Fruit fly (Drosophila melanogaster) whole organism, embryonic: ENCODE data around the gene bsk.

Experiments
- BEAF-32 ChIP-seq: fragments of 200-800 bp; sonication (Bioruptor generic); optimal IDR thresholded peaks from 3 replicates; lab custom pipeline; 2017; ENCODE audit warnings: missing biosample characterization, missing genetic modification characterization, mild to moderate bottlenecking, moderate library complexity, missing genetic modification reagents
- Bgb ChIP-seq: fragments of 200-800 bp; sonication (Bioruptor generic); IDR thresholded peaks from 2 replicates; pipeline ENCODE4 v1.3.6; 2022; ENCODE audit warnings: missing biosample characterization, missing genetic modification characterization; ENCODE audit not compliant: partially characterized antibody
- BtbVII ChIP-seq: fragments of 200-800 bp; sonication (Bioruptor generic); optimal IDR thresholded peaks from 3 replicates; lab custom pipeline; 2017; ENCODE audit warnings: missing biosample characterization, mild to moderate bottlenecking, missing genetic modification characterization
- CG10462 ChIP-seq: fragments of 200-800 bp; sonication (Bioruptor generic); optimal IDR thresholded peaks from 2 replicates; lab custom pipeline; 2016; ENCODE audit warnings: missing biosample characterization, missing genetic modification characterization
- CG10979 ChIP-seq: fragments of 200-800 bp; sonication (Bioruptor generic); optimal IDR thresholded peaks from 2 replicates; lab custom pipeline; 2018; ENCODE audit warnings: missing biosample characterization, mild to moderate bottlenecking, missing genetic modification characterization, moderate library complexity
- CG12155 ChIP-seq: fragments of 200-800 bp; sonication (Bioruptor generic); optimal IDR thresholded peaks from 3 replicates; lab custom pipeline; 2016; ENCODE audit warnings: missing biosample characterization, missing genetic modification characterization
- CG12236 ChIP-seq: fragments of 200-800 bp; sonication (Bioruptor generic); optimal IDR thresholded peaks from 2 replicates; lab custom pipeline; 2016; ENCODE audit warnings: missing biosample characterization, missing genetic modification characterization
- CG14860 ChIP-seq: fragments of 200-800 bp; sonication (Bioruptor generic); IDR thresholded peaks from 3 replicates; pipeline ENCODE4 v1.3.6; 2022; ENCODE audit warnings: missing biosample characterization, missing genetic modification characterization; ENCODE audit not compliant: partially characterized antibody
- CG1603 ChIP-seq: fragments of 200-800 bp; sonication (Bioruptor generic); optimal IDR thresholded peaks from 2 replicates; lab custom pipeline; 2019; ENCODE audit warnings: missing biosample characterization, mild to moderate bottlenecking, missing genetic modification characterization, moderate library complexity
- CG16813 ChIP-seq: fragments of 200-800 bp; sonication (Bioruptor generic); IDR thresholded peaks from 3 replicates; pipeline ENCODE4 v1.3.6; 2022; ENCODE audit warnings: missing biosample characterization, missing genetic modification characterization; ENCODE audit not compliant: partially characterized antibody
- CG17829 ChIP-seq: fragments of 200-800 bp; optimal IDR thresholded peaks from 2 replicates; lab custom pipeline; 2019; ENCODE audit warnings: missing biosample characterization, mild to moderate bottlenecking, missing genetic modification characterization, moderate library complexity
- CG17912 ChIP-seq: fragments of 200-800 bp; sonication (Bioruptor generic); optimal IDR thresholded peaks from 2 replicates; lab custom pipeline; 2018; ENCODE audit warnings: missing biosample characterization, mild to moderate bottlenecking, missing genetic modification characterization
- CG18011 ChIP-seq: fragments of 200-800 bp; sonication (Bioruptor generic); optimal IDR thresholded peaks from 2 replicates; lab custom pipeline; 2017; ENCODE audit warnings: missing biosample characterization, missing genetic modification characterization, mild to moderate bottlenecking, moderate library complexity, missing genotype
- CG31365 ChIP-seq: fragments of 200-800 bp; sonication (Bioruptor generic); optimal IDR thresholded peaks from 2 replicates; lab custom pipeline; 2018; ENCODE audit warnings: missing biosample characterization, mild to moderate bottlenecking, missing genetic modification characterization
- CG33213 ChIP-seq: fragments of 200-800 bp; sonication (Bioruptor generic); optimal IDR thresholded peaks from 3 replicates; lab custom pipeline; 2016; ENCODE audit warnings: missing biosample characterization, missing genetic modification characterization
- CG33557 ChIP-seq: fragments of 200-800 bp; sonication (Bioruptor generic); optimal IDR thresholded peaks from 2 replicates; lab custom pipeline; 2019; ENCODE audit warnings: missing biosample characterization, mild to moderate bottlenecking, missing genetic modification characterization, moderate library complexity
- CG4820 ChIP-seq: fragments of 200-800 bp; sonication (Bioruptor generic); optimal IDR thresholded peaks from 3 replicates; lab custom pipeline; 2016; ENCODE audit warnings: missing biosample characterization, missing genetic modification characterization
- CG6654 ChIP-seq: fragments of 200-800 bp; sonication (Bioruptor generic); optimal IDR thresholded peaks from 2 replicates; lab custom pipeline; 2017; ENCODE audit warnings: missing biosample characterization, mild to moderate bottlenecking, missing genetic modification characterization
- CG7839 ChIP-seq: fragments of 200-800 bp; sonication (Bioruptor generic); optimal IDR thresholded peaks from 3 replicates; lab custom pipeline; 2018; ENCODE audit warnings: missing biosample characterization, mild to moderate bottlenecking, missing genetic modification characterization, moderate library complexity
- CG8924 ChIP-seq: fragments of 200-800 bp; optimal IDR thresholded peaks from 3 replicates; lab custom pipeline; 2019; ENCODE audit warnings: missing biosample characterization, mild to moderate bottlenecking, missing genetic modification characterization, moderate library complexity
- CTCF ChIP-seq: fragments of 200-800 bp; sonication (Bioruptor generic); optimal IDR thresholded peaks from 2 replicates; lab custom pipeline; 2017; ENCODE audit warnings: missing biosample characterization, mild to moderate bottlenecking, missing genetic modification characterization, moderate library complexity
- CoRest ChIP-seq: fragments of 200-800 bp; sonication (Bioruptor generic); optimal IDR thresholded peaks from 3 replicates; lab custom pipeline; 2018; ENCODE audit warnings: missing biosample characterization, mild to moderate bottlenecking, missing genetic modification characterization, moderate library complexity
- D19A ChIP-seq: fragments of 200-800 bp; optimal IDR thresholded peaks from 3 replicates; lab custom pipeline; 2019; ENCODE audit warnings: missing biosample characterization, mild to moderate bottlenecking, missing genetic modification characterization, moderate library complexity
- Eip74EF ChIP-seq, 2 experiments: fragments of 200-800 bp in 1 of 2; fragments of >200 bp in 1 of 2; sonication (Bioruptor generic) in 1 of 2; optimal IDR thresholded peaks; 2 replicates each; lab custom pipeline; 2017 to 2019; ENCODE audit warnings: missing biosample characterization in 2 of 2, missing genetic modification characterization in 2 of 2, mild to moderate bottlenecking in 1 of 2, moderate library complexity in 1 of 2
- Elba2 ChIP-seq: fragments of 200-800 bp; sonication (Bioruptor generic); optimal IDR thresholded peaks from 3 replicates; lab custom pipeline; 2016; ENCODE audit warnings: missing biosample characterization, missing genetic modification characterization
- Ets97D ChIP-seq: fragments of 200-800 bp; sonication (Bioruptor generic); optimal IDR thresholded peaks from 3 replicates; lab custom pipeline; 2016; ENCODE audit warnings: missing biosample characterization, missing genetic modification characterization
- HLH4C ChIP-seq: fragments of 200-800 bp; sonication (Bioruptor generic); IDR thresholded peaks from 3 replicates; pipeline ENCODE4 v1.3.6; 2022; ENCODE audit warnings: missing biosample characterization, missing genetic modification characterization; ENCODE audit not compliant: partially characterized antibody
- HmgZ ChIP-seq: fragments of 200-800 bp; sonication (Bioruptor generic); optimal IDR thresholded peaks from 2 replicates; lab custom pipeline; 2018; ENCODE audit warnings: missing biosample characterization, mild to moderate bottlenecking, missing genetic modification characterization
- NfI ChIP-seq: fragments of 200-800 bp; sonication (Bioruptor generic); optimal IDR thresholded peaks from 3 replicates; lab custom pipeline; 2018; ENCODE audit warnings: missing biosample characterization, mild to moderate bottlenecking, missing genetic modification characterization, moderate library complexity
- Oaz ChIP-seq: fragments of 200-800 bp; sonication (Bioruptor generic); IDR thresholded peaks from 2 replicates; pipeline ENCODE4 v1.3.6; 2022; ENCODE audit warnings: missing biosample characterization, missing genetic modification characterization
- Opbp ChIP-seq: fragments of 200-800 bp; sonication (Bioruptor generic); IDR thresholded peaks from 3 replicates; pipeline ENCODE4 v1.3.6; 2022; ENCODE audit warnings: missing biosample characterization, missing genetic modification characterization; ENCODE audit not compliant: partially characterized antibody
- Pdp1 ChIP-seq, 2 experiments: fragments of 200-800 bp; sonication (Bioruptor generic); optimal IDR thresholded peaks; 3 replicates each; lab custom pipeline; 2016; ENCODE audit warnings: missing biosample characterization in 2 of 2, missing genetic modification characterization in 2 of 2, mild to moderate bottlenecking in 1 of 2, moderate library complexity in 1 of 2
- Scr ChIP-seq: fragments of 200-800 bp; sonication (Bioruptor generic); IDR thresholded peaks from 2 replicates; pipeline ENCODE4 v1.3.6; 2022; ENCODE audit warnings: missing biosample characterization, missing genetic modification characterization; ENCODE audit not compliant: partially characterized antibody
- YL-1 ChIP-seq: fragments of 200-800 bp; sonication (Bioruptor generic); optimal IDR thresholded peaks from 3 replicates; lab custom pipeline; 2017; ENCODE audit warnings: missing biosample characterization, mild to moderate bottlenecking, missing genetic modification characterization
- caup ChIP-seq: fragments of 200-800 bp; sonication (Bioruptor generic); optimal IDR thresholded peaks from 3 replicates; lab custom pipeline; 2017; ENCODE audit warnings: missing biosample characterization, mild to moderate bottlenecking, missing genetic modification characterization, moderate library complexity; ENCODE audit not compliant: severe bottlenecking
- dpn ChIP-seq, 2 experiments: fragments of 200-800 bp; sonication (Bioruptor generic); optimal IDR thresholded peaks; 3 replicates each; lab custom pipeline; 2016; ENCODE audit warnings: missing biosample characterization in 2 of 2, missing genetic modification characterization in 2 of 2
- gem ChIP-seq: fragments of 200-800 bp; sonication (Bioruptor generic); optimal IDR thresholded peaks from 2 replicates; lab custom pipeline; 2019; ENCODE audit warnings: missing biosample characterization, mild to moderate bottlenecking, missing genetic modification characterization, moderate library complexity
- grau ChIP-seq: fragments of 200-800 bp; optimal IDR thresholded peaks from 3 replicates; lab custom pipeline; 2019; ENCODE audit warnings: missing biosample characterization, mild to moderate bottlenecking, missing genetic modification characterization, moderate library complexity
- hb ChIP-seq: fragments of 200-800 bp; sonication (Bioruptor generic); IDR thresholded peaks from 3 replicates; pipeline ENCODE4 v1.3.6; 2022; ENCODE audit warnings: missing biosample characterization, missing genetic modification characterization; ENCODE audit not compliant: partially characterized antibody
- inv ChIP-seq: fragments of 200-800 bp; sonication (Bioruptor generic); IDR thresholded peaks from 2 replicates; pipeline ENCODE4 v1.3.6; 2022; ENCODE audit warnings: missing biosample characterization, missing genetic modification characterization; ENCODE audit not compliant: partially characterized antibody
- jumu ChIP-seq: fragments of 200-800 bp; sonication (Bioruptor generic); optimal IDR thresholded peaks from 3 replicates; lab custom pipeline; 2016; ENCODE audit warnings: missing biosample characterization, missing genetic modification characterization
- mam ChIP-seq: fragments of 200-800 bp; sonication (Bioruptor generic); optimal IDR thresholded peaks from 3 replicates; lab custom pipeline; 2016; ENCODE audit warnings: missing biosample characterization, missing genetic modification characterization
- nerfin-2 ChIP-seq: fragments of 200-800 bp; sonication (Bioruptor generic); IDR thresholded peaks from 2 replicates; pipeline ENCODE4 v1.3.6; 2022; ENCODE audit warnings: missing biosample characterization, missing genetic modification characterization; ENCODE audit not compliant: partially characterized antibody
- row ChIP-seq: fragments of 200-800 bp; sonication (Bioruptor generic); IDR thresholded peaks from 3 replicates; pipeline ENCODE4 v1.3.6; 2022; ENCODE audit warnings: missing biosample characterization, missing genetic modification characterization
- sd ChIP-seq: fragments of 200-800 bp; sonication (Bioruptor generic); optimal IDR thresholded peaks from 3 replicates; lab custom pipeline; 2018; ENCODE audit warnings: missing biosample characterization, mild to moderate bottlenecking, missing genetic modification characterization, moderate library complexity
- sug ChIP-seq: fragments of 200-800 bp; optimal IDR thresholded peaks from 2 replicates; lab custom pipeline; 2019; ENCODE audit warnings: missing biosample characterization, mild to moderate bottlenecking, missing genetic modification characterization, moderate library complexity
- wek ChIP-seq: fragments of 200-800 bp; sonication (Bioruptor generic); optimal IDR thresholded peaks from 3 replicates; lab custom pipeline; 2018; ENCODE audit warnings: missing biosample characterization, mild to moderate bottlenecking, missing genetic modification characterization, moderate library complexity
- zen ChIP-seq: fragments of 200-800 bp; sonication (Bioruptor generic); optimal IDR thresholded peaks from 3 replicates; lab custom pipeline; 2018; ENCODE audit warnings: missing biosample characterization, mild to moderate bottlenecking, missing genetic modification characterization, moderate library complexity

bsk gene

dm6 chr2L:10298306-10298705 lies 48.0 kb upstream of the bsk start (continued):
- peak; percentile 79 for TF ChIP-seq HLH4C (GFP tag; lab: Robert Waterston, UW)
- peak; percentile 53 for TF ChIP-seq D19A (tag; lab: Kevin White, UChicago)
- TF ChIP-seq CG14860 (GFP tag; lab: Robert Waterston, UW): peak; percentile 84; the same call in 2 of the 3 replicates
- peak; percentile 29 for TF ChIP-seq CG10462 (GFP tag; lab: Kevin White, UChicago)
- peak; percentile 10 for TF ChIP-seq caup
- TF ChIP-seq BEAF-32 (GFP tag; lab: Kevin White, UChicago): peak; percentile 15
- TF ChIP-seq mam: no peak
- TF ChIP-seq inv (GFP tag; lab: Robert Waterston, UW): peak; percentile 35
- TF ChIP-seq HmgZ (tag; lab: Kevin White, UChicago): peak; percentile 67
- TF ChIP-seq row (GFP tag; lab: Robert Waterston, UW): peak; percentile 38; the same call in 1 of the 3 replicates
- peak in 1 of 2 experiments; percentile 79 for TF ChIP-seq Eip74EF (GFP tag; optimal IDR thresholded peaks at IDR 0.05; lab: Kevin White, UChicago)
- TF ChIP-seq CG18011: peak; percentile 97
- peak; percentile 95 for TF ChIP-seq sd (tag; lab: Kevin White, UChicago)
- TF ChIP-seq hb (GFP tag; lab: Robert Waterston, UW): peak; percentile 88; the same call in 2 of the 3 replicates
- peak; percentile 57 for TF ChIP-seq YL-1 (GFP tag; lab: Kevin White, UChicago)
- peak; percentile 24 for TF ChIP-seq CG7839 (tag; lab: Kevin White, UChicago)
- TF ChIP-seq CG31365: peak; percentile 98
- peak; percentile 91 for TF ChIP-seq CG16813 (GFP tag; lab: Robert Waterston, UW)
- peak; percentile 49 for TF ChIP-seq Ets97D
- TF ChIP-seq CG12236: no peak
- TF ChIP-seq CG4820 (GFP tag; lab: Kevin White, UChicago): peak; percentile 5
- TF ChIP-seq BtbVII (GFP tag; lab: Kevin White, UChicago): no peak
- peak; percentile 65 for TF ChIP-seq CG1603 (tag; lab: Kevin White, UChicago)
- TF ChIP-seq CG12155 (GFP tag; lab: Kevin White, UChicago): peak; percentile 91
- TF ChIP-seq Bgb (GFP tag; lab: Robert Waterston, UW): peak; percentile 73
- peak; percentile 61 for TF ChIP-seq CG17912
- no peak for TF ChIP-seq gem
- TF ChIP-seq jumu: peak; percentile 26
- TF ChIP-seq CG17829 (tag; lab: Kevin White, UChicago): peak; percentile 8
- TF ChIP-seq CTCF (GFP tag; lab: Kevin White, UChicago): peak; percentile 20
- peak; percentile 42 for TF ChIP-seq sug (tag; lab: Kevin White, UChicago)
- peak; percentile 0 for TF ChIP-seq CG8924 (tag; lab: Kevin White, UChicago)
- peak; percentile 44; the same call in 1 of the 2 replicates for TF ChIP-seq Scr (GFP tag; lab: Robert Waterston, UW)
- TF ChIP-seq Opbp (GFP tag; lab: Robert Waterston, UW): peak; percentile 90; the same call in 2 of the 3 replicates
- peak; percentile 5 for TF ChIP-seq CG33213
- TF ChIP-seq Elba2 (GFP tag; lab: Kevin White, UChicago): no peak
- TF ChIP-seq grau: peak; percentile 24
- TF ChIP-seq CoRest (tag; lab: Kevin White, UChicago): peak; percentile 51
- TF ChIP-seq CG10979 (tag; lab: Kevin White, UChicago): peak; percentile 7
- TF ChIP-seq CG6654 (GFP tag; lab: Kevin White, UChicago): no peak
- peak; percentile 38 for TF ChIP-seq zen (tag; lab: Kevin White, UChicago)
- peak in 1 of 2 experiments; percentile 33 for TF ChIP-seq dpn (GFP tag; optimal IDR thresholded peaks at IDR 0.05; lab: Kevin White, UChicago)
- TF ChIP-seq wek (GFP tag; lab: Kevin White, UChicago): no peak
- peak in 1 of 2 experiments; percentile 78 for TF ChIP-seq Pdp1 (GFP tag; optimal IDR thresholded peaks at IDR 0.05; lab: Kevin White, UChicago)
- peak; percentile 65; the same call in 1 of the 2 replicates for TF ChIP-seq nerfin-2 (GFP tag; lab: Robert Waterston, UW)
- no peak for TF ChIP-seq Oaz (GFP tag; lab: Robert Waterston, UW)
- TF ChIP-seq CG33557: peak; percentile 10
- peak; percentile 22 for TF ChIP-seq NfI
